Fruit fly (Drosophila melanogaster) whole organism, embryonic: ENCODE results near the gene Dif.

ENCODE experiments used
- Ada2b ChIP-seq: fragments of 200-800 bp; sonication (Bioruptor generic); IDR thresholded peaks from 2 replicates; pipeline ENCODE4 v1.3.6; 2022; ENCODE audit warnings: missing biosample characterization, missing genetic modification characterization
- Atf6 ChIP-seq: fragments of 200-800 bp; sonication (Bioruptor generic); IDR thresholded peaks from 2 replicates; pipeline ENCODE4 v1.3.6; 2022; ENCODE audit warnings: missing biosample characterization, missing genetic modification characterization
- Awh ChIP-seq: fragments of 200-800 bp; sonication (Bioruptor generic); IDR thresholded peaks from 2 replicates; pipeline ENCODE4, ENCODE4 v1.3.6; 2022; ENCODE audit warnings: missing biosample characterization, missing genetic modification characterization
- B-H2 ChIP-seq: fragments of 200-800 bp; sonication (Bioruptor generic); optimal IDR thresholded peaks from 2 replicates; lab custom pipeline; 2018; ENCODE audit warnings: missing biosample characterization, mild to moderate bottlenecking, missing genetic modification characterization
- Bdp1 ChIP-seq: fragments of 200-800 bp; sonication (Bioruptor generic); optimal IDR thresholded peaks from 3 replicates; lab custom pipeline; 2016; ENCODE audit warnings: missing biosample characterization, missing genetic modification characterization
- CG11696 ChIP-seq: fragments of 200-800 bp; sonication (Bioruptor generic); IDR thresholded peaks from 2 replicates; pipeline ENCODE4 v1.3.6; 2022; ENCODE audit warnings: missing biosample characterization, missing genetic modification characterization
- CG11723 ChIP-seq: fragments of 200-800 bp; sonication (Bioruptor generic); optimal IDR thresholded peaks from 2 replicates; lab custom pipeline; 2017; ENCODE audit warnings: missing biosample characterization, mild to moderate bottlenecking, missing genetic modification characterization
- CG12769 ChIP-seq: fragments of 200-800 bp; sonication (Bioruptor generic); optimal IDR thresholded peaks from 2 replicates; lab custom pipeline; 2019; ENCODE audit warnings: missing biosample characterization, mild to moderate bottlenecking, missing genetic modification characterization, moderate library complexity
- CG14441 ChIP-seq: fragments of 200-800 bp; sonication (Bioruptor generic); IDR thresholded peaks from 2 replicates; pipeline ENCODE4 v1.3.6; 2022; ENCODE audit warnings: missing biosample characterization, missing genetic modification characterization
- CG1647 ChIP-seq: fragments of 200-800 bp; sonication (Bioruptor generic); optimal IDR thresholded peaks from 3 replicates; lab custom pipeline; 2016; ENCODE audit warnings: missing biosample characterization, missing genetic modification characterization
- CG2875 ChIP-seq: fragments of 200-800 bp; sonication (Bioruptor generic); optimal IDR thresholded peaks from 2 replicates; lab custom pipeline; 2017; ENCODE audit warnings: missing biosample characterization, mild to moderate bottlenecking, missing genetic modification characterization, missing genetic modification reagents
- CG31388 ChIP-seq: fragments of 200-800 bp; sonication (Bioruptor generic); optimal IDR thresholded peaks from 2 replicates; lab custom pipeline; 2016; ENCODE audit warnings: missing biosample characterization, missing genetic modification characterization
- CG42726 ChIP-seq: fragments of 200-800 bp; sonication (Bioruptor generic); IDR thresholded peaks from 2 replicates; pipeline ENCODE4 v1.3.6; 2022; ENCODE audit warnings: missing biosample characterization, missing genetic modification characterization; ENCODE audit not compliant: partially characterized antibody
- CG4707 ChIP-seq: fragments of 200-800 bp; sonication (Bioruptor generic); optimal IDR thresholded peaks from 2 replicates; lab custom pipeline; 2018; ENCODE audit warnings: missing biosample characterization, mild to moderate bottlenecking, missing genetic modification characterization, moderate library complexity
- CG7839 ChIP-seq: fragments of 200-800 bp; sonication (Bioruptor generic); optimal IDR thresholded peaks from 3 replicates; lab custom pipeline; 2018; ENCODE audit warnings: missing biosample characterization, mild to moderate bottlenecking, missing genetic modification characterization, moderate library complexity
- CG8281 ChIP-seq: fragments of 200-800 bp; sonication (Bioruptor generic); optimal IDR thresholded peaks from 2 replicates; lab custom pipeline; 2018; ENCODE audit warnings: missing biosample characterization, mild to moderate bottlenecking, missing genetic modification characterization, moderate library complexity
- CHES-1-like ChIP-seq: fragments of 200-800 bp; sonication (Bioruptor generic); optimal IDR thresholded peaks from 2 replicates; lab custom pipeline; 2016; ENCODE audit warnings: missing biosample characterization, missing genetic modification characterization
- D19A ChIP-seq: fragments of 200-800 bp; optimal IDR thresholded peaks from 3 replicates; lab custom pipeline; 2019; ENCODE audit warnings: missing biosample characterization, mild to moderate bottlenecking, missing genetic modification characterization, moderate library complexity
- Deaf1 ChIP-seq: fragments of 200-800 bp; optimal IDR thresholded peaks from 3 replicates; lab custom pipeline; 2019; ENCODE audit warnings: missing biosample characterization, mild to moderate bottlenecking, missing genetic modification characterization, moderate library complexity
- Dek ChIP-seq: fragments of 200-800 bp; sonication (Bioruptor generic); optimal IDR thresholded peaks from 3 replicates; lab custom pipeline; 2019; ENCODE audit warnings: missing biosample characterization, mild to moderate bottlenecking, missing genetic modification characterization, moderate library complexity
- Ets65A ChIP-seq: fragments of 200-800 bp; sonication (Bioruptor generic); peaks from one replicate; lab custom pipeline; 2016; ENCODE audit warnings: missing biosample characterization, missing genetic modification characterization
- HmgZ ChIP-seq: fragments of 200-800 bp; sonication (Bioruptor generic); optimal IDR thresholded peaks from 2 replicates; lab custom pipeline; 2018; ENCODE audit warnings: missing biosample characterization, mild to moderate bottlenecking, missing genetic modification characterization
- Hr51 ChIP-seq, 2 experiments: fragments of 200-800 bp; sonication (Bioruptor generic); optimal IDR thresholded peaks; 2 replicates in 1 of 2; 3 replicates in 1 of 2; lab custom pipeline; 2016 to 2018; ENCODE audit warnings: missing biosample characterization in 2 of 2, missing genetic modification characterization in 2 of 2, mild to moderate bottlenecking in 1 of 2, moderate library complexity in 1 of 2
- Kr ChIP-seq: fragments of 200-800 bp; sonication (Bioruptor generic); optimal IDR thresholded peaks from 2 replicates; lab custom pipeline; 2017; ENCODE audit warnings: missing biosample characterization, mild to moderate bottlenecking, missing genetic modification characterization
- MBD-R2 ChIP-seq: fragments of 200-800 bp; sonication (Bioruptor generic); IDR thresholded peaks from 2 replicates; pipeline ENCODE4 v1.3.6; 2022; ENCODE audit warnings: missing biosample characterization, missing genetic modification characterization
- Oaz ChIP-seq: fragments of 200-800 bp; sonication (Bioruptor generic); IDR thresholded peaks from 2 replicates; pipeline ENCODE4 v1.3.6; 2022; ENCODE audit warnings: missing biosample characterization, missing genetic modification characterization
- Opbp ChIP-seq: fragments of 200-800 bp; sonication (Bioruptor generic); IDR thresholded peaks from 3 replicates; pipeline ENCODE4 v1.3.6; 2022; ENCODE audit warnings: missing biosample characterization, missing genetic modification characterization; ENCODE audit not compliant: partially characterized antibody
- Scr ChIP-seq: fragments of 200-800 bp; sonication (Bioruptor generic); IDR thresholded peaks from 2 replicates; pipeline ENCODE4 v1.3.6; 2022; ENCODE audit warnings: missing biosample characterization, missing genetic modification characterization; ENCODE audit not compliant: partially characterized antibody
- Sox102F ChIP-seq: fragments of 200-800 bp; sonication (Bioruptor generic); optimal IDR thresholded peaks from 2 replicates; lab custom pipeline; 2018; ENCODE audit warnings: missing biosample characterization, mild to moderate bottlenecking, missing genetic modification characterization, moderate library complexity
- ara ChIP-seq: fragments of 200-800 bp; sonication (Bioruptor generic); IDR thresholded peaks from 2 replicates; pipeline ENCODE4 v1.3.6; 2022; ENCODE audit warnings: missing biosample characterization, missing genetic modification characterization
- bab2 ChIP-seq: fragments of 200-800 bp; sonication (Bioruptor generic); optimal IDR thresholded peaks from 2 replicates; lab custom pipeline; 2016; ENCODE audit warnings: missing biosample characterization, missing genetic modification characterization
- bbx ChIP-seq: fragments of 200-800 bp; sonication (Bioruptor generic); IDR thresholded peaks from 2 replicates; pipeline ENCODE4 v1.3.6; 2022; ENCODE audit warnings: missing biosample characterization, missing genetic modification characterization; ENCODE audit not compliant: partially characterized antibody
- br ChIP-seq: fragments of >200 bp; optimal IDR thresholded peaks from 2 replicates; lab custom pipeline; 2017
- corto ChIP-seq: fragments of 200-800 bp; sonication (Bioruptor generic); optimal IDR thresholded peaks from 2 replicates; lab custom pipeline; 2016; ENCODE audit warnings: missing biosample characterization, mild to moderate bottlenecking, missing genetic modification characterization, moderate library complexity
- dati ChIP-seq: fragments of 200-800 bp; sonication (Bioruptor generic); IDR thresholded peaks from 2 replicates; pipeline ENCODE4 v1.3.6; 2022; ENCODE audit warnings: missing biosample characterization, missing genetic modification characterization
- dmrt11E ChIP-seq: fragments of 200-800 bp; sonication (Bioruptor generic); optimal IDR thresholded peaks from 3 replicates; lab custom pipeline; 2018; ENCODE audit warnings: missing biosample characterization, mild to moderate bottlenecking, missing genetic modification characterization, moderate library complexity
- dysf ChIP-seq: fragments of 200-800 bp; sonication (Bioruptor generic); IDR thresholded peaks from 3 replicates; pipeline ENCODE4 v1.3.6; 2022; ENCODE audit warnings: missing biosample characterization, missing genetic modification characterization
- fd102C ChIP-seq: fragments of 200-800 bp; sonication (Bioruptor generic); optimal IDR thresholded peaks from 2 replicates; lab custom pipeline; 2018; ENCODE audit warnings: missing biosample characterization, mild to moderate bottlenecking, missing genetic modification characterization, moderate library complexity
- gem ChIP-seq: fragments of 200-800 bp; sonication (Bioruptor generic); optimal IDR thresholded peaks from 2 replicates; lab custom pipeline; 2019; ENCODE audit warnings: missing biosample characterization, mild to moderate bottlenecking, missing genetic modification characterization, moderate library complexity
- hkb ChIP-seq, 2 experiments: fragments of 200-800 bp in 1 of 2; fragments of >200 bp in 1 of 2; sonication (Bioruptor generic) in 1 of 2; IDR thresholded peaks in 1 of 2; optimal IDR thresholded peaks in 1 of 2; 2 replicates each; pipeline versions ENCODE4 v1.3.6 to Lab custom; 2017 to 2022; ENCODE audit warnings: missing biosample characterization in 1 of 2, missing genetic modification characterization in 1 of 2
- ind ChIP-seq: fragments of 200-800 bp; sonication (Bioruptor generic); optimal IDR thresholded peaks from 3 replicates; lab custom pipeline; 2016; ENCODE audit warnings: missing biosample characterization, missing genetic modification characterization
- kah ChIP-seq: fragments of 200-800 bp; sonication (Bioruptor generic); optimal IDR thresholded peaks from 2 replicates; lab custom pipeline; 2018; ENCODE audit warnings: missing biosample characterization, mild to moderate bottlenecking, missing genetic modification characterization
- knrl ChIP-seq: fragments of 200-800 bp; sonication (Bioruptor generic); IDR thresholded peaks from 3 replicates; pipeline ENCODE4 v1.3.6; 2022; ENCODE audit warnings: missing biosample characterization, missing genetic modification characterization; ENCODE audit not compliant: partially characterized antibody
- lab ChIP-seq: fragments of 200-800 bp; sonication (Bioruptor generic); optimal IDR thresholded peaks from 3 replicates; lab custom pipeline; 2017; ENCODE audit warnings: missing biosample characterization, missing genetic modification characterization, mild to moderate bottlenecking, moderate library complexity, missing genetic modification reagents
- pan ChIP-seq, 4 experiments: fragments of >200 bp in 3 of 4; fragments of 200-800 bp in 1 of 4; sonication (Bioruptor generic) in 1 of 4; optimal IDR thresholded peaks in 3 of 4; IDR thresholded peaks in 1 of 4; 2 replicates each; pipeline versions ENCODE4 v1.3.6 to Lab custom; 2017 to 2022; ENCODE audit warnings: missing biosample characterization in 2 of 4, missing genetic modification characterization in 2 of 4, mixed read lengths in 1 of 4
- sens ChIP-seq: fragments of 200-800 bp; sonication (Bioruptor generic); peaks from one replicate; lab custom pipeline; 2016; ENCODE audit warnings: missing biosample characterization, missing genetic modification characterization
- sima ChIP-seq: fragments of 200-800 bp; sonication (Bioruptor generic); optimal IDR thresholded peaks from 2 replicates; lab custom pipeline; 2016; ENCODE audit warnings: missing biosample characterization, missing genetic modification characterization

The Dif gene

DNA sequence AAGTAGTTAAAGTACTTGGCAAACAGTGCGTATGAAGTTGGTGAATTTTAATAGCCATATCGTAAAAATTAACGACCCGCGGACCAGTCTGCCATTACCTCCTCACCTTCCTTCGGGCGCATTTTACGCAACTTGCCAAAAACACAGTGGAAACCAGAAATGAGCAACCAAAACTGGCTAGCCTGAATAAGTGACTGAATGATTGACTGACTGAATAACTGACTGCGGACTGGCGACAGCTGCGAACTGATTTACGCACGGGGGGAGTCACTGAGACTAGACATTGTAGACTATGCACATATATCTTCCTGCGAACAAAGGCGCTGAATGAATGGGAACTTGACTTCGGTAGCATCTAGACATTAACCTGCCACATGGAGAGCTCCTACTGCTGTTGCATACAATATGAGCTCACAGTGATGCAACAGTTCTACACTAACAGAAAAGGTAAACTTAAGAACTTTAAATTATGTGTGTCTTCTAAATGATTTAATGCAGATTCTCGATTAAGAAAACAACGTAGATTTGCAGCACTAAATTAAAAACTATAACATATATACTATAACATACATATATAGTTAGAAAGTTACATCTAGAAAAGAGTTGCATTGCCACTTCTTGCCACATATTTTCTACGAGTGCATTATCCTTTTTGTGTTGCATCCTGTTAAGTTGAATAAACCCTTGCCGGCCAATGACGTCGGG lies 56.9 kb downstream of the Dif start:
- TF ChIP-seq Hr51 (GFP tag; optimal IDR thresholded peaks at IDR 0.05; lab: Kevin White, UChicago) (no peak), CG12769 (tag; lab: Kevin White, UChicago) (peak; percentile 3), CG8281 (tag; lab: Kevin White, UChicago) (peak; percentile 91)

DNA sequence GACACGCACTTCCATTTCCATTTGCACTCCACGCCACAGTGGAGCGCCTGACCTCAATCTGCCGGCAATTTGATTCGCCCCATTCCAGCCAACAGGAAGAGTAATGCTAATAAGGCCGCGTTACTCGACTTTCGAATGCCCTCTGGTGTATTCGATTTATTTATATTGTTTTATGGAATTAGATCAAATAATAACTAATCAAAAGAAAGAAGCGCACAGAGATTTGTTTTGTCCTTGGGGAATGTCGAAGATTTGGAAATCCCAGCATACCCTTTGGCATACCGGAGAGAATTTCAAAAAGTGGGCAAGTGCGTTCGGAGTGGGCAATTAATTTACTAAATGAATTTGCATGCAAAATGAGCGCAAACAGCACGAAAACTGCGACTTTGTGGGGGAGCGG lies 58.1 kb downstream of the Dif start:
- TF ChIP-seq pan (optimal IDR thresholded peaks at IDR 0.05; lab: Kevin White, UChicago) (no peak), pan (GFP tag; optimal IDR thresholded peaks at IDR 0.05 in 1 of 2, IDR thresholded peaks at IDR 0.05 in 1 of 2) (peak in 1 of 2 experiments; percentile 38), CG14441 (GFP tag; lab: Robert Waterston, UW) (no peak), ara (no peak), fd102C (GFP tag; lab: Kevin White, UChicago) (no peak), gem (peak; percentile 27), MBD-R2 (GFP tag; lab: Robert Waterston, UW) (no peak), CG1647 (no peak), Deaf1 (tag; lab: Kevin White, UChicago) (no peak), lab (GFP tag; lab: Kevin White, UChicago) (peak; percentile 6), Sox102F (GFP tag; lab: Kevin White, UChicago) (peak; percentile 1), corto (GFP tag; lab: Kevin White, UChicago) (no peak), hkb (optimal IDR thresholded peaks at IDR 0.05; lab: Kevin White, UChicago) (peak; percentile 10), hkb (GFP tag; IDR thresholded peaks at IDR 0.05; lab: Robert Waterston, UW) (0 out of 2 replicates have a peak, but pooled peaks have one; percentile 24), Ada2b (GFP tag; lab: Robert Waterston, UW) (no peak), dmrt11E (tag; lab: Kevin White, UChicago) (no peak), CG11723 (GFP tag; lab: Kevin White, UChicago) (no peak), Awh (GFP tag; lab: Robert Waterston, UW) (no peak), CG7839 (tag; lab: Kevin White, UChicago) (no peak), Ets65A (GFP tag; lab: Kevin White, UChicago) (peak; percentile 76), CHES-1-like (GFP tag; lab: Kevin White, UChicago) (no peak), sens (peak; percentile 82), CG31388 (GFP tag; lab: Kevin White, UChicago) (no peak), br (no peak), Bdp1 (GFP tag; lab: Kevin White, UChicago) (no peak), D19A (tag; lab: Kevin White, UChicago) (peak; percentile 29), CG11696 (GFP tag; lab: Robert Waterston, UW) (no peak), bbx (GFP tag; lab: Robert Waterston, UW) (no peak), Oaz (GFP tag; lab: Robert Waterston, UW) (no peak), CG2875 (GFP tag; lab: Kevin White, UChicago) (no peak), ind (GFP tag; lab: Kevin White, UChicago) (peak; percentile 2), dysf (GFP tag; lab: Robert Waterston, UW) (no peak), Atf6 (no peak)

DNA sequence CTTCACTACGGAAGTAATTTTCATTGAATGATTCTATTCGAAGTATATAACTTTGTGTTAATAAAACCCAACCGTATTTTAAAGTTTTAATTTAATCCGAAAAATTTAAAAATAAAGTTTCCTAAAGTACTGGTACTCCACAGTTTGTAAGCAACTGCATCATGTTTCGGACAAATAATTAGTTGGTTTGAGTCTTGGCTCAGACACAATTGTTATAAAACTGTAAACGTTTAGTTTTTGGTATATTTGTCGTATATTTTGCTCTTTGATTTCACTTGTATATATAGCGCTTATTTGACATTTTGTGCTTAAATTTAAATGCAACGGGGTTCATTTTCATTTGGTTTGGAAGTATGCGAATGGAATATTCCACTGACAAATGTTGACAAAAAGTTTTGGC lies 64.5 kb downstream of the Dif start:
- TF ChIP-seq Opbp (GFP tag; lab: Robert Waterston, UW): peak; percentile 56; the same call in 1 of the 3 replicates
- peak; percentile 24 for TF ChIP-seq Dek (tag; lab: Kevin White, UChicago)
- no peak for TF ChIP-seq bab2 (GFP tag; lab: Kevin White, UChicago)
- peak; percentile 37 for TF ChIP-seq B-H2
- peak; percentile 17 for TF ChIP-seq HmgZ
- no peak for TF ChIP-seq CG4707
- no peak for TF ChIP-seq Kr
- no peak for TF ChIP-seq sima (GFP tag; lab: Kevin White, UChicago)
- no peak for TF ChIP-seq dati (GFP tag; lab: Robert Waterston, UW)
- no peak for TF ChIP-seq sens
- peak; percentile 60 for TF ChIP-seq CG42726 (GFP tag; lab: Robert Waterston, UW)
- no peak for TF ChIP-seq kah (GFP tag; lab: Kevin White, UChicago)
- TF ChIP-seq knrl (GFP tag; lab: Robert Waterston, UW): peak; percentile 33; the same call in 2 of the 3 replicates
- TF ChIP-seq CHES-1-like (GFP tag; lab: Kevin White, UChicago): no peak
- TF ChIP-seq Scr (GFP tag; lab: Robert Waterston, UW): peak; percentile 53; the same call in 1 of the 2 replicates
